Worm (Caenorhabditis elegans): ENCODE results near the gene sri-71.
A peak's percentile ranks its signal among the peaks of the same experiment; 100 is the strongest.
"Not testable (repeated sequence)": the region's sequence is repeated elsewhere in the genome, so short reads cannot be mapped to it uniquely, and the experiment has no call there.

The sri-71 gene

ce11 chrII:2665081-2665480, 37.5 kb downstream of the sri-71 start, which contains the start of gene F22E5.2:
F22E5.2 (plus strand) TSS chrII:2665381.
- TF ChIP-seq tbx-2, elt-2, ceh-16 (tag; optimal IDR thresholded peaks at IDR 0.05): not testable (repeated sequence)

DNA sequence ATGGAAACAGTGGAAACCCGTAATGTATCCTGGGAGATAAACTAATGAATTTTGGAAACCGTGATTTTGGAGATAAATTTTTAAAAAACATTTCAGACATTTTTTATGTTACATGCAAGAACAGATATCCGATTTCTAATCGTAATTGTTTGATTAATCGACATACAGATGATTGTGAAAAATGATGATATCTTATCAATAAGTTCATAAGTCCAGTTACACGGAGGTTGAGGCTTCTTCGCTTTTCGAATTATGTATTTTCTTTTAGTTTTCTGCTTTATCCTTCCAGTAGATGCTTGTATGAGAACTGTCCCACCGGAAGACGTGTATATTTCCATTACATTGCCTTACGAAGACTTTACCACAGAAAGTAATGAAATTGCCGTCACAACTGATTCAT, 38.1 kb downstream of the sri-71 start, which contains the start of gene F22E5.22:
F22E5.22 (plus strand) TSS at position 301 of the 400 bp plus-strand sequence.
- no peak for TF ChIP-seq nhr-77 (tag; optimal IDR thresholded peaks at IDR 0.05)
- TF ChIP-seq nhr-76 (tag; optimal IDR thresholded peaks at IDR 0.05), result no peak
- TF ChIP-seq zag-1 (tag; optimal IDR thresholded peaks at IDR 0.05), result no peak
- TF ChIP-seq ztf-11 (tag; optimal IDR thresholded peaks at IDR 0.05), result no peak
- TF ChIP-seq pha-4 (tag; optimal IDR thresholded peaks at IDR 0.05), result no peak
- TF ChIP-seq ceh-82 (tag; optimal IDR thresholded peaks at IDR 0.05), result no peak
- TF ChIP-seq elt-2 (tag; optimal IDR thresholded peaks at IDR 0.05), result no peak
- no peak for TF ChIP-seq nhr-23 (tag; optimal IDR thresholded peaks at IDR 0.05)
- no peak for TF ChIP-seq ceh-28 (tag; optimal IDR thresholded peaks at IDR 0.05)

ce11 chrII:2672320-2672719, 44.8 kb downstream of the sri-71 start, which contains the start of gene sri-57:
sri-57 (minus strand) TSS chrII:2672420.
- not testable (repeated sequence) for TF ChIP-seq eor-1 (tag; optimal IDR thresholded peaks at IDR 0.05); nfya-1 (tag; optimal IDR thresholded peaks at IDR 0.05; ENCODE audit: insufficient read depth); jun-1 (tag; optimal IDR thresholded peaks at IDR 0.05)

DNA sequence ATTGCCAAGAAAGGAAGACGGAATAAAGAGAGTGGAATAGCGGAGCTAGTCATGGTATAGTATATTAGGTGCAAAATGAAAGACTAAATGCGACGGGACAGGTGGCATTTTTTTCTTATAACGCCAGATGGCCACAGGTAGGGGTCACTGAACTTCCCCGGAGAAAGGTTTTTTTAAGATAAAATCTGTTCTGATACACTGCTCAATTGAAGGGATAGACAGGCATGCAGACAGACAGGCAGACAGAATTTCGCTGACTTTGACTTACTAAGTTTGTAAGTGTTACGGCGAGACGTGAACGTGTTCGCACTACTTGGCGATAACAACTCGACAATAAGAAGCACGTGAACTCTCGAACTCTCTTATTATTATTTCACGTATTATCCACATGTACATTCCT, 46.0 kb downstream of the sri-71 start, which contains the start of the genes F22E5.20 and F22E5.1:
F22E5.20 (minus strand) TSS at position 101 of the 400 bp plus-strand sequence.
F22E5.1 (plus strand) TSS at position 242 of the 400 bp plus-strand sequence.
- TF ChIP-seq nhr-76 (tag; optimal IDR thresholded peaks at IDR 0.05); ZK546.5 (tag; optimal IDR thresholded peaks at IDR 0.05); ama-1 (optimal IDR thresholded peaks at IDR 0.05): not testable (repeated sequence)

DNA sequence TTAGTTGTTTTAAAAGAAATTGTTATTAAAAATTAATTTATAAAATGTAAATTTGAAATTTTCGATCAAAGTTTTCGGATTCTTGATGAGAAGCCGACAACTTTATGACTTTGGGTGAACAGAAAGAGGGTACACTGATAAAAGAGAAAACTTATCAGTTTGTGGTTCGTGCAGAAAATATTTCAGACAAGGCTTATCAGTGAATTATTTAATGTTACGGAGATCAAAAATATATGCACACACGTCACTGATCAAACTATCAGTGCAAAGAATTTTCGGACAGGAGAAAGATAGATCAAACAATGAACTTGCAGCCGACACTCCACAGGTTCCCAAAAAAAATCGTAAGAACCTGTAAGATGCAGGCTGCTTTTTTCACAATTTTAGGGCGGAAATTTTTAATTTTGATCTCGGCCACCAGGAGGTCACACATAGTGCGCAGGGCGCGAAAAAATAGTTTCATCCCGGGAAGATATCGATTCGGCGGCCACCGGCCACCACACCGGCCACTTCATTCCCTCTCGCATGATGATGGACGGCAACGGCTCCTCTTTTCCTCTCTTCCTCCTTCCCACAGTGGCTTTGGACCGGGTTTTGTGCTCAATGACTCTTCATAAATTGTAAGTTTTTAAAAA, 50.1 kb downstream of the sri-71 start, which contains the start of gene F22E5.17:
F22E5.17 (plus strand) TSS at position 508 of the 635 bp plus-strand sequence.
- TF ChIP-seq pqm-1 (tag; optimal IDR thresholded peaks at IDR 0.05) (peak; percentile 69), lin-15B (tag; optimal IDR thresholded peaks at IDR 0.05) (no peak), nhr-237 (tag; optimal IDR thresholded peaks at IDR 0.05) (no peak), skn-1 (tag; optimal IDR thresholded peaks at IDR 0.05) (peak; percentile 4), egl-27 (tag; optimal IDR thresholded peaks at IDR 0.05) (no peak), nhr-25 (tag; optimal IDR thresholded peaks at IDR 0.05) (no peak), ceh-28 (tag; optimal IDR thresholded peaks at IDR 0.05) (no peak), elt-3 (tag; optimal IDR thresholded peaks at IDR 0.05) (no peak), elt-2 (tag; optimal IDR thresholded peaks at IDR 0.05) (peak; percentile 94), unc-39 (tag; optimal IDR thresholded peaks at IDR 0.05) (no peak)

All from whole organism, L3 larva.